Worm (Caenorhabditis elegans): ENCODE data around the gene EGAP9.4.
A peak's percentile ranks its signal among the peaks of the same experiment; 100 is the strongest.

Gene EGAP9.4

ce11 chrV:6551707-6552390, 24.8 kb upstream of the EGAP9.4 start, which contains the start of gene twk-10 (continued):
- peak; percentile 44 for TF ChIP-seq nhr-19 (GFP tag; conservative IDR thresholded peaks at IDR 0.05)
- TF ChIP-seq swsn-7 (tag; optimal IDR thresholded peaks at IDR 0.05), result peak; percentile 24
- no peak for TF ChIP-seq nhr-237 (tag; optimal IDR thresholded peaks at IDR 0.05)
- no peak for TF ChIP-seq lin-39 (tag; optimal IDR thresholded peaks at IDR 0.05)
- TF ChIP-seq pag-3 (tag; optimal IDR thresholded peaks at IDR 0.05; ENCODE audit: borderline replicate concordance, insufficient read depth), result no peak
- peak; percentile 47 for TF ChIP-seq nhr-20 (tag; optimal IDR thresholded peaks at IDR 0.05)
- TF ChIP-seq nhr-90 (tag; optimal IDR thresholded peaks at IDR 0.05; ENCODE audit: poor library complexity), result peak; percentile 42
- TF ChIP-seq jun-1 (tag; optimal IDR thresholded peaks at IDR 0.05), result no peak
- no peak for TF ChIP-seq ceh-63 (GFP tag; optimal IDR thresholded peaks at IDR 0.05)
- no peak for TF ChIP-seq lin-15B (tag; optimal IDR thresholded peaks at IDR 0.05)
- no peak for TF ChIP-seq ceh-88 (GFP tag; IDR thresholded peaks at IDR 0.05)
- peak in 1 of 2 experiments; percentile 42 for TF ChIP-seq mdl-1 (tag; optimal IDR thresholded peaks at IDR 0.05)
- TF ChIP-seq unc-98 (GFP tag; IDR thresholded peaks at IDR 0.05), result no peak
- TF ChIP-seq egl-27 (tag; optimal IDR thresholded peaks at IDR 0.05), result no peak
- no peak for TF ChIP-seq sup-37 (GFP tag; optimal IDR thresholded peaks at IDR 0.05)
- TF ChIP-seq ztf-4 (tag; optimal IDR thresholded peaks at IDR 0.05), result no peak
- TF ChIP-seq C34B4.2 (tag; optimal IDR thresholded peaks at IDR 0.05), result no peak
- TF ChIP-seq nhr-85 (tag), result no peak
- TF ChIP-seq unc-30 (tag; optimal IDR thresholded peaks at IDR 0.05), result no peak
- TF ChIP-seq tlp-1 (tag; optimal IDR thresholded peaks at IDR 0.05), result no peak
- no peak for TF ChIP-seq sox-4 (tag; optimal IDR thresholded peaks at IDR 0.05)
- no peak for TF ChIP-seq ceh-82 (tag; optimal IDR thresholded peaks at IDR 0.05)
- no peak for TF ChIP-seq nhr-11 (tag; optimal IDR thresholded peaks at IDR 0.05)
- peak; percentile 15 for TF ChIP-seq xbp-1 (tag; optimal IDR thresholded peaks at IDR 0.05)
- TF ChIP-seq lin-35 (GFP tag; optimal IDR thresholded peaks at IDR 0.05), result peak; percentile 21 to 48
- no peak for TF ChIP-seq fkh-8 (tag; optimal IDR thresholded peaks at IDR 0.05)
- TF ChIP-seq unc-86 (tag; optimal IDR thresholded peaks at IDR 0.05), result no peak
- no peak for TF ChIP-seq sptf-1 (tag; optimal IDR thresholded peaks at IDR 0.05)
- TF ChIP-seq ceh-90 (tag; optimal IDR thresholded peaks at IDR 0.05), result no peak
- TF ChIP-seq mep-1 (tag; optimal IDR thresholded peaks at IDR 0.05), result peak; percentile 52
- no peak for TF ChIP-seq ama-1 (optimal IDR thresholded peaks at IDR 0.05)
- no peak for TF ChIP-seq fos-1 (tag; optimal IDR thresholded peaks at IDR 0.05)
- TF ChIP-seq lin-13 (GFP tag; optimal IDR thresholded peaks at IDR 0.05), result no peak
- TF ChIP-seq aly-2 (tag; optimal IDR thresholded peaks at IDR 0.05), result no peak
- TF ChIP-seq elt-3 (tag; optimal IDR thresholded peaks at IDR 0.05), result peak in 1 of 6 experiments; percentile 10
- TF ChIP-seq aha-1 (tag; optimal IDR thresholded peaks at IDR 0.05), result no peak
- TF ChIP-seq C16A3.4 (tag; optimal IDR thresholded peaks at IDR 0.05), result peak; percentile 28
- TF ChIP-seq Y116A8C.19 (tag; optimal IDR thresholded peaks at IDR 0.05; ENCODE audit: borderline replicate concordance), result no peak
- TF ChIP-seq snu-23 (GFP tag; optimal IDR thresholded peaks at IDR 0.05), result peak; percentile 42
- TF ChIP-seq tbx-2 (tag; optimal IDR thresholded peaks at IDR 0.05), result no peak
- TF ChIP-seq irx-1 (tag; optimal IDR thresholded peaks at IDR 0.05), result peak; percentile 27
- TF ChIP-seq skn-1 (tag; optimal IDR thresholded peaks at IDR 0.05), result no peak
- no peak for TF ChIP-seq hlh-4 (tag; optimal IDR thresholded peaks at IDR 0.05)
- no peak for TF ChIP-seq snpc-4 (tag; optimal IDR thresholded peaks at IDR 0.05)

ce11 chrV:6554308-6554707, 22.4 kb upstream of the EGAP9.4 start, which contains the start of gene K04A8.19:
TSS of gene K04A8.19 (minus strand) at chrV:6554408.
- TF ChIP-seq pag-3 (tag; optimal IDR thresholded peaks at IDR 0.05; ENCODE audit: borderline replicate concordance, insufficient read depth) (no peak), egl-13 (tag; optimal IDR thresholded peaks at IDR 0.05) (no peak), nhr-47 (tag; optimal IDR thresholded peaks at IDR 0.05) (no peak), nhr-71 (tag; optimal IDR thresholded peaks at IDR 0.05) (no peak), efl-1 (optimal IDR thresholded peaks at IDR 0.05) (no peak), efl-1 (GFP tag; optimal IDR thresholded peaks at IDR 0.05 in 1 of 2) (no peak), fkh-4 (tag; optimal IDR thresholded peaks at IDR 0.05; ENCODE audit: borderline replicate concordance) (no peak), pax-3 (tag; optimal IDR thresholded peaks at IDR 0.05) (no peak), blmp-1 (tag; optimal IDR thresholded peaks at IDR 0.05) (no peak), F16B12.6 (tag; optimal IDR thresholded peaks at IDR 0.05) (no peak), egl-27 (tag; optimal IDR thresholded peaks at IDR 0.05) (no peak), unc-86 (tag; optimal IDR thresholded peaks at IDR 0.05) (no peak), dpl-1 (GFP tag; optimal IDR thresholded peaks at IDR 0.05) (no peak), sup-37 (GFP tag; optimal IDR thresholded peaks at IDR 0.05) (no peak), nhr-90 (tag; optimal IDR thresholded peaks at IDR 0.05; ENCODE audit: poor library complexity) (no peak)

All from whole organism, L1 larva.